Fruit fly (Drosophila melanogaster): Measurements from ENCODE around the gene CG45071.

CG45071 gene

DNA sequence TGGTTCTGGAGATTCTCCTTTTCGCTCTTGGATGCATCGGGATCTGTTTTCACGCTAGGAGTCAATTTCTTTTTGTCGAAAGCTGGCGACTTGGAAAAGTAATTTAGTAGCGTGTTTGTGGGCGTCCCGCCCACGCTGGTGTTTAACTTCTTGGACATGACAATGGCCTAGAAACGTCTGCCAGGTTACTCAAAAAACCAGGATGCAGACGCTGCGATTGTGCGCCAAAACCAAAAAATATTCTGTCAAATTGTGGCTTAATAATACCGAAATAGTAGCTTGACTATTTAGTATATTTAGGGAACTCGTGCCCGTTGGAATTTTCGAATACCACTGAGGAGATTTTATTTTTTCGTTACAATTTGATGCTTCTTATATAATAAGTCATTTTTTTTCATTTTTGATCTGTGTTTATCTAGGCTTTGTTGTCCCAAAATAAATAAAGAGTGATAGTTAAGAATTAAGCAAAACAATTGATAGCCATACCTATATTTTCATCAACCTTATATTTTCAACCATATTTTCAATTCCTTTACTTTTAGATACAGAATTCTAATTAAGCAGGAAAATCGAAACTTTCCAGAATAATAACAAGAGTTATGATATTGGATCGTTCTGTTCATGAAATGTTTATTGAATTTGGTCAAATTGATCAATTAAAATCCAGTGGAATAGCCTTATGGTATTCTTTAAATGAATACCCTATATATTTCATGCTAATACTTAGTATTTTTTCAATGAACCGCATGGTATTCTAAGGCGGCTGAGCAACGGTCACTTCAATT is 52.8 kb downstream of the CG45071 start, which contains the start of the genes Msh6 and Prp31 (continued):
- peak; percentile 32; the same call in 1 of the 2 replicates for TF ChIP-seq vvl (GFP tag; IDR thresholded peaks at IDR 0.05)
- TF ChIP-seq sna (GFP tag; IDR thresholded peaks at IDR 0.05; ENCODE audit: partially characterized antibody): no peak
- TF ChIP-seq Abd-B (GFP tag; optimal IDR thresholded peaks at IDR 0.05): peak; percentile 87
- no peak for TF ChIP-seq pfk (GFP tag; optimal IDR thresholded peaks at IDR 0.05)
- TF ChIP-seq HHEX (GFP tag; optimal IDR thresholded peaks at IDR 0.05): peak; percentile 22
- TF ChIP-seq cg (GFP tag; optimal IDR thresholded peaks at IDR 0.05): no peak
- TF ChIP-seq esg (GFP tag; conservative IDR thresholded peaks at IDR 0.05): peak; percentile 79
- TF ChIP-seq CG34224 (GFP tag; IDR thresholded peaks at IDR 0.05; ENCODE audit: partially characterized antibody): no peak
- no peak for TF ChIP-seq Poxn (GFP tag; IDR thresholded peaks at IDR 0.05)
- TF ChIP-seq fd64A (GFP tag; optimal IDR thresholded peaks at IDR 0.05): no peak
- peak; percentile 51 for TF ChIP-seq ewg (GFP tag; optimal IDR thresholded peaks at IDR 0.05)
- no peak for TF ChIP-seq exex (tag; optimal IDR thresholded peaks at IDR 0.05)
- TF ChIP-seq Scr (GFP tag; IDR thresholded peaks at IDR 0.05; ENCODE audit: partially characterized antibody): no peak
- peak; percentile 52 for TF ChIP-seq CG10654 (GFP tag; optimal IDR thresholded peaks at IDR 0.05)
- TF ChIP-seq az2 (GFP tag; optimal IDR thresholded peaks at IDR 0.05): peak; percentile 78
- TF ChIP-seq D (optimal IDR thresholded peaks at IDR 0.05): no peak
- TF ChIP-seq D (GFP tag; optimal IDR thresholded peaks at IDR 0.05): peak; percentile 9
- no peak for TF ChIP-seq caup (GFP tag; optimal IDR thresholded peaks at IDR 0.05; ENCODE audit: severe bottlenecking)
- no peak for TF ChIP-seq dati (GFP tag; IDR thresholded peaks at IDR 0.05)
- TF ChIP-seq luna (GFP tag; optimal IDR thresholded peaks at IDR 0.05): peak; percentile 46
- no peak for TF ChIP-seq tna (GFP tag; IDR thresholded peaks at IDR 0.05; ENCODE audit: partially characterized antibody)
- TF ChIP-seq CG14667 (GFP tag; IDR thresholded peaks at IDR 0.05): peak; percentile 38; the same call in 1 of the 2 replicates
- TF ChIP-seq chinmo (GFP tag; IDR thresholded peaks at IDR 0.05; ENCODE audit: partially characterized antibody): no peak
- no peak for TF ChIP-seq CG32767 (GFP tag; IDR thresholded peaks at IDR 0.05)
- TF ChIP-seq pan (optimal IDR thresholded peaks at IDR 0.05): no peak
- TF ChIP-seq pan (GFP tag; optimal IDR thresholded peaks at IDR 0.05 in 1 of 2, IDR thresholded peaks at IDR 0.05 in 1 of 2): peak in 1 of 2 experiments; percentile 38
- no peak for TF ChIP-seq mirr (GFP tag; optimal IDR thresholded peaks at IDR 0.05)
- TF ChIP-seq CG13287 (GFP tag; IDR thresholded peaks at IDR 0.05; ENCODE audit: partially characterized antibody): no peak
- TF ChIP-seq ranshi (GFP tag; IDR thresholded peaks at IDR 0.05): peak; percentile 67; the same call in 1 of the 2 replicates
- peak; percentile 43 for TF ChIP-seq chn (GFP tag; optimal IDR thresholded peaks at IDR 0.05)
- peak; percentile 74 for TF ChIP-seq CG8924 (tag; optimal IDR thresholded peaks at IDR 0.05)
- TF ChIP-seq gce (GFP tag; IDR thresholded peaks at IDR 0.05): no peak
- no peak for TF ChIP-seq nom (GFP tag; optimal IDR thresholded peaks at IDR 0.05)
- no peak for TF ChIP-seq CG12299 (tag; optimal IDR thresholded peaks at IDR 0.05)
- TF ChIP-seq ssp (GFP tag; IDR thresholded peaks at IDR 0.05): peak; percentile 71
- TF ChIP-seq amos (GFP tag; IDR thresholded peaks at IDR 0.05; ENCODE audit: partially characterized antibody): no peak
- TF ChIP-seq CG6854 (GFP tag; optimal IDR thresholded peaks at IDR 0.05): no peak
- TF ChIP-seq Kr (GFP tag; optimal IDR thresholded peaks at IDR 0.05): no peak
- TF ChIP-seq CG18764 (GFP tag; optimal IDR thresholded peaks at IDR 0.05): peak; percentile 57
- peak; percentile 82 for TF ChIP-seq row (GFP tag; IDR thresholded peaks at IDR 0.05)
- TF ChIP-seq shn (GFP tag; optimal IDR thresholded peaks at IDR 0.05): peak; percentile 53
- TF ChIP-seq Adf1 (GFP tag; IDR thresholded peaks at IDR 0.05): no peak
- TF ChIP-seq CG10274 (GFP tag; optimal IDR thresholded peaks at IDR 0.05): no peak
- no peak for TF ChIP-seq org-1 (GFP tag; optimal IDR thresholded peaks at IDR 0.05)
- no peak for TF ChIP-seq bowl (GFP tag; IDR thresholded peaks at IDR 0.05)
- TF ChIP-seq NfI (GFP tag; optimal IDR thresholded peaks at IDR 0.05): peak; percentile 68
- TF ChIP-seq Bdp1 (GFP tag; optimal IDR thresholded peaks at IDR 0.05): no peak
- TF ChIP-seq CG16815 (GFP tag; optimal IDR thresholded peaks at IDR 0.05): peak; percentile 74
- peak; percentile 37 for TF ChIP-seq CG7556 (GFP tag; optimal IDR thresholded peaks at IDR 0.05)

Measured in whole organism, embryonic.